Worm (Caenorhabditis elegans): ENCODE results near the gene Y43F8B.24.

ce11 chrV:19477852-19478251 is 20.6 kb downstream of the Y43F8B.24 start, which contains the start of gene Y43F8B.9:
- TF ChIP-seq dsc-1 (tag; optimal IDR thresholded peaks at IDR 0.05) (no peak), F16B12.6 (tag; optimal IDR thresholded peaks at IDR 0.05) (no peak), ama-1 (optimal IDR thresholded peaks at IDR 0.05) (no peak), nhr-28 (tag; optimal IDR thresholded peaks at IDR 0.05) (no peak), nhr-90 (tag; optimal IDR thresholded peaks at IDR 0.05; ENCODE audit: poor library complexity) (no peak), swsn-7 (tag; optimal IDR thresholded peaks at IDR 0.05) (no peak), aly-2 (tag; optimal IDR thresholded peaks at IDR 0.05) (no peak), egl-27 (tag; optimal IDR thresholded peaks at IDR 0.05) (no peak), fkh-8 (tag; optimal IDR thresholded peaks at IDR 0.05) (no peak), nhr-76 (tag; optimal IDR thresholded peaks at IDR 0.05) (no peak), lin-14 (GFP tag; optimal IDR thresholded peaks at IDR 0.05) (no peak), mef-2 (tag; optimal IDR thresholded peaks at IDR 0.05) (no peak)

All from whole organism, L1 larva.